Worm (Caenorhabditis elegans) whole organism, L1 larva: ENCODE measurements around the gene cyp-31A3.

Experiments used
- C04F5.9 ChIP-seq: sonication (generic microtip); optimal IDR thresholded peaks from 2 replicates; lab custom pipeline; 2016; ENCODE audit warnings: missing genetic modification characterization, missing compliant biosample characterization
- C34B4.2 ChIP-seq: sonication (generic microtip); optimal IDR thresholded peaks from 2 replicates; lab custom pipeline; 2017; ENCODE audit warnings: mild to moderate bottlenecking, missing genetic modification characterization, missing compliant biosample characterization
- Y116A8C.19 ChIP-seq: sonication (generic microtip); optimal IDR thresholded peaks from 2 replicates; lab custom pipeline; 2016; ENCODE audit warnings: missing compliant biosample characterization, missing genetic modification characterization, borderline replicate concordance
- aha-1 ChIP-seq: fragments of 150-350 bp; optimal IDR thresholded peaks from 2 replicates; lab custom pipeline; 2014; ENCODE audit warnings: missing biosample characterization, missing genetic modification characterization
- alr-1 ChIP-seq: fragments of 200-800 bp; sonication (Bioruptor generic); optimal IDR thresholded peaks from 2 replicates; lab custom pipeline; 2018; ENCODE audit warnings: borderline replicate concordance, mild to moderate bottlenecking, missing genetic modification characterization, missing compliant biosample characterization
- blmp-1 ChIP-seq: fragments of 150-350 bp; optimal IDR thresholded peaks from 2 replicates; lab custom pipeline; 2014; ENCODE audit warnings: missing biosample characterization, missing genetic modification characterization
- ceh-63 ChIP-seq: fragments of 200-800 bp; sonication (Bioruptor generic); optimal IDR thresholded peaks from 2 replicates; lab custom pipeline; 2018; ENCODE audit warnings: mild to moderate bottlenecking, missing genetic modification characterization, missing compliant biosample characterization
- ceh-82 ChIP-seq, 3 experiments: fragments of 150-350 bp in 1 of 3; sonication (generic microtip) in 2 of 3; optimal IDR thresholded peaks; 2 replicates each; lab custom pipeline; 2014 to 2017; ENCODE audit warnings: missing biosample characterization in 3 of 3, missing genetic modification characterization in 3 of 3
- ceh-90 ChIP-seq: sonication (generic microtip); optimal IDR thresholded peaks from 2 replicates; lab custom pipeline; 2016; ENCODE audit warnings: missing genetic modification characterization, missing compliant biosample characterization
- efl-1 ChIP-seq, 4 experiments: fragments of 150-350 bp; optimal IDR thresholded peaks in 3 of 4; peaks in 1 of 4; 1 replicate in 1 of 4; 2 replicates in 3 of 4; lab custom pipeline; 2014; ENCODE audit warnings: missing biosample characterization in 2 of 4, missing genetic modification characterization in 2 of 4, missing genetic modification reagents in 2 of 4
- efl-3 ChIP-seq: fragments of 200-800 bp; sonication (Bioruptor generic); optimal IDR thresholded peaks from 2 replicates; lab custom pipeline; 2018; ENCODE audit warnings: mild to moderate bottlenecking, missing genetic modification characterization, missing compliant biosample characterization
- egl-13 ChIP-seq: sonication (generic microtip); optimal IDR thresholded peaks from 2 replicates; lab custom pipeline; 2016; ENCODE audit warnings: missing genotype, missing genetic modification reagents, missing genetic modification characterization, missing compliant biosample characterization
- fkh-4 ChIP-seq: sonication (generic microtip); optimal IDR thresholded peaks from 2 replicates; lab custom pipeline; 2016; ENCODE audit warnings: missing compliant biosample characterization, missing genetic modification characterization, borderline replicate concordance
- fkh-8 ChIP-seq: sonication (generic microtip); optimal IDR thresholded peaks from 2 replicates; lab custom pipeline; 2016; ENCODE audit warnings: mild to moderate bottlenecking, missing genetic modification characterization, missing compliant biosample characterization
- fos-1 ChIP-seq: fragments of 150-350 bp; optimal IDR thresholded peaks from 2 replicates; lab custom pipeline; 2014; ENCODE audit warnings: missing biosample characterization, missing genetic modification characterization
- grh-1 ChIP-seq: fragments of 200-800 bp; sonication (Bioruptor generic); IDR thresholded peaks from 2 replicates; pipeline ENCODE4 v1.3.6; 2022; ENCODE audit warnings: missing genetic modification reagents, missing genetic modification characterization, missing compliant biosample characterization
- hlh-17 ChIP-seq: fragments of 200-800 bp; sonication (Bioruptor generic); optimal IDR thresholded peaks from 2 replicates; lab custom pipeline; 2018; ENCODE audit warnings: missing genetic modification characterization, mild to moderate bottlenecking, missing compliant biosample characterization, moderate library complexity, borderline replicate concordance
- hlh-4 ChIP-seq: sonication (generic microtip); optimal IDR thresholded peaks from 2 replicates; lab custom pipeline; 2016; ENCODE audit warnings: mild to moderate bottlenecking, missing genetic modification characterization, missing compliant biosample characterization
- lin-13 ChIP-seq: fragments of 150-350 bp; optimal IDR thresholded peaks from 2 replicates; lab custom pipeline; 2014; ENCODE audit warnings: missing biosample characterization, missing genetic modification reagents, missing genetic modification characterization
- lin-14 ChIP-seq: fragments of 200-800 bp; sonication (Bioruptor generic); optimal IDR thresholded peaks from 2 replicates; lab custom pipeline; 2018; ENCODE audit warnings: mild to moderate bottlenecking, missing genetic modification characterization, moderate library complexity, missing compliant biosample characterization
- lin-35 ChIP-seq, 2 experiments: fragments of 150-350 bp; optimal IDR thresholded peaks; 2 replicates each; lab custom pipeline; 2014; ENCODE audit warnings: missing biosample characterization in 2 of 2, missing genetic modification characterization in 2 of 2, missing genetic modification reagents in 2 of 2
- lin-39 ChIP-seq: fragments of 150-350 bp; optimal IDR thresholded peaks from 2 replicates; lab custom pipeline; 2014; ENCODE audit warnings: missing biosample characterization, missing genetic modification reagents, missing genetic modification characterization
- lsy-2 ChIP-seq, 2 experiments: fragments of 150-350 bp; optimal IDR thresholded peaks; 2 replicates each; lab custom pipeline; 2014; ENCODE audit warnings: missing biosample characterization in 2 of 2, missing genetic modification characterization in 2 of 2
- nhr-12 ChIP-seq: sonication (generic microtip); optimal IDR thresholded peaks from 2 replicates; lab custom pipeline; 2017; ENCODE audit warnings: missing biosample characterization, missing genetic modification characterization
- nhr-19 ChIP-seq: fragments of 200-800 bp; sonication (Bioruptor generic); conservative IDR thresholded peaks from 2 replicates; pipeline ENCODE4 v1.3.6; 2022; ENCODE audit warnings: missing genetic modification characterization, missing compliant biosample characterization
- nhr-71 ChIP-seq: sonication (generic microtip); optimal IDR thresholded peaks from 2 replicates; lab custom pipeline; 2016; ENCODE audit warnings: mild to moderate bottlenecking, missing genetic modification characterization, moderate library complexity, missing compliant biosample characterization
- nhr-76 ChIP-seq: sonication (generic microtip); optimal IDR thresholded peaks from 2 replicates; lab custom pipeline; 2017; ENCODE audit warnings: missing biosample characterization, missing genetic modification characterization
- nhr-77 ChIP-seq: fragments of 150-350 bp; optimal IDR thresholded peaks from 2 replicates; lab custom pipeline; 2014; ENCODE audit warnings: missing biosample characterization, missing genetic modification characterization
- nhr-85 ChIP-seq: sonication (generic microtip); peaks from one replicate; lab custom pipeline; 2016; ENCODE audit warnings: missing genetic modification characterization, inconsistent platforms, missing compliant biosample characterization
- nhr-90 ChIP-seq: sonication (generic microtip); optimal IDR thresholded peaks from 2 replicates; lab custom pipeline; 2016; ENCODE audit warnings: mild to moderate bottlenecking, missing genetic modification characterization, missing compliant biosample characterization; ENCODE audit not compliant: poor library complexity
- rnt-1 ChIP-seq: sonication (generic microtip); optimal IDR thresholded peaks from 2 replicates; lab custom pipeline; 2016; ENCODE audit warnings: mild to moderate bottlenecking, missing genetic modification characterization, moderate library complexity, missing compliant biosample characterization
- snpc-4 ChIP-seq: fragments of 150-350 bp; optimal IDR thresholded peaks from 2 replicates; lab custom pipeline; 2014; ENCODE audit warnings: missing biosample characterization, missing genetic modification characterization
- snu-23 ChIP-seq: sonication (generic microtip); optimal IDR thresholded peaks from 2 replicates; lab custom pipeline; 2016; ENCODE audit warnings: missing genetic modification characterization, missing compliant biosample characterization
- sptf-1 ChIP-seq: fragments of 150-350 bp; optimal IDR thresholded peaks from 2 replicates; lab custom pipeline; 2014; ENCODE audit warnings: missing biosample characterization, missing genetic modification characterization
- swsn-7 ChIP-seq: sonication (generic microtip); optimal IDR thresholded peaks from 2 replicates; lab custom pipeline; 2016; ENCODE audit warnings: missing genetic modification characterization, missing compliant biosample characterization
- tlp-1 ChIP-seq: fragments of 150-350 bp; optimal IDR thresholded peaks from 2 replicates; lab custom pipeline; 2014; ENCODE audit warnings: missing biosample characterization, missing genetic modification characterization
- unc-130 ChIP-seq: fragments of 150-350 bp; optimal IDR thresholded peaks from 2 replicates; lab custom pipeline; 2017; ENCODE audit warnings: missing biosample characterization, missing genetic modification characterization, inconsistent platforms
- unc-62 ChIP-seq: fragments of 150-350 bp; optimal IDR thresholded peaks from 2 replicates; lab custom pipeline; 2014; ENCODE audit warnings: missing biosample characterization, missing genetic modification reagents, missing genetic modification characterization
- unc-98 ChIP-seq: fragments of 200-800 bp; sonication (Bioruptor generic); IDR thresholded peaks from 2 replicates; pipeline ENCODE4 v1.3.6; 2022; ENCODE audit warnings: missing genetic modification characterization, missing compliant biosample characterization
- xbp-1 ChIP-seq: sonication (generic microtip); optimal IDR thresholded peaks from 2 replicates; lab custom pipeline; 2016; ENCODE audit warnings: missing genetic modification characterization, missing compliant biosample characterization
- zag-1 ChIP-seq: fragments of 150-350 bp; optimal IDR thresholded peaks from 2 replicates; lab custom pipeline; 2014; ENCODE audit warnings: missing biosample characterization, missing genetic modification characterization
- zip-4 ChIP-seq: fragments of 200-800 bp; sonication (Bioruptor generic); optimal IDR thresholded peaks from 2 replicates; lab custom pipeline; 2018; ENCODE audit warnings: mild to moderate bottlenecking, missing genetic modification characterization, moderate library complexity, missing compliant biosample characterization
- ztf-11 ChIP-seq, 2 experiments: sonication (generic microtip); optimal IDR thresholded peaks; 2 replicates each; lab custom pipeline; 2016 to 2017; ENCODE audit warnings: missing genetic modification characterization in 2 of 2, missing biosample characterization in 1 of 2, missing compliant biosample characterization in 1 of 2

cyp-31A3 gene

DNA sequence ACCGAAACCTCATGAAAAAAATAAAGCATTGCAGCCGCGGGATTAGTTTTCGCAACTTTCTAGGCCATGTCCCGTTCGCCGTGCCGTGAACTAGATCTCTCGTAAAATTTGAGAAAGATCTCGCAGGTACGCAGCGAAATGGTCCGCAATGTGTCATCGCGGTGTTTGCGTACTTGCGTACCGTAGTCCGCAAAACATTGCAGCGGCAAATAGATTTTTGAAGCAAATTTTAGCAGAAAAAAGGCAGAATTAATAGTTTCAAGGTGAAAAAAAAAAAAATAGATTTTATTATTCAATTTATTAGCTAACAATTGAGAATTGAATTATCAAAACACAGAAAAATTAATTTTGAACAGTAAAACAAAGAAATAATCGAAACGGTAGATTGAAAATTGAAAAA, 32.9 kb upstream of the cyp-31A3 start (continued):
- TF ChIP-seq lin-14 (peak; percentile 91), nhr-19 (GFP tag; lab: Robert Waterston, UW) (peak; percentile 100), ceh-82 (tag; optimal IDR thresholded peaks at IDR 0.05; lab: Kevin White, UChicago) (peak; percentile 36 to 44 (median 40)), nhr-90 (peak; percentile 94)

DNA sequence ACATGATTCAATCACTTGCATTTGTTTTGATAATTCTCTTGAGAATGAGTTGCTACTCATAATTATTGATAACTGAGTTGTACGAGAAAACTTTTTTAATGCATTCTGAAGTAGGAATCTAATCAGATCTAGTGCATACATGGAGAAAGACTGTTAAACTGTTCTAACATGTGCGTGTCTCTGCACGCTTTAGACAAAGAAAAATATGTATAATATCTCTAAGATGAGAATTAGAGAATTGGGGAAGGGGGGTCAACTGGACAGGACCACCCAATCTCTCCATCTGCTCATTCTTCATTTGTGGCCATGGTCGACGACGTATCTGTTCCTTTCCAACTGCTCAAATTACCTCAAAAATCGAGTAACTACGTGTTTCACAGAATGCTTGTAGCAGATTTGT, 23.6 kb upstream of the cyp-31A3 start, which contains the start of gene fbxb-78:
Gene fbxb-78, plus strand, starts transcription at position 301 of the 400 bp plus-strand sequence.
- no peak for TF ChIP-seq hlh-4 (tag; lab: Kevin White, UChicago)

DNA sequence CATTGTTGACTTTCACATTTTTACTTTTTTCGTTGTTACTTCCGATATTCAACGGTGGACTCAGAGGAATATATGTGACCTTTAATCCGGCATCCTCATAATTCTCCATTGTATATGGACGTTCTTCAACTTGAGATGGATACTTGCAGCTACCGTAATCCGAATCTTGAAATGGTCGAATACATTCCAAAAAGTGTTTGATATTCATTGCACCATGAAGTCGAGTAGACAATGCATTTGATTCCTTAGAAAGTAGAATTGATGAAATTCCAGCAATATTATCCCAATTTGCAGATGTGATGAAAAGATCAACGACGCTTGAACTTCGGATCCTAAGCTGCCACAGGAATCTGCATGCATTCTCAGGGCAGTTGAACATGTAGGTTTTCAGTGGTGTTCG, 18.4 kb upstream of the cyp-31A3 start:
- TF ChIP-seq nhr-85 (no peak), efl-1 (optimal IDR thresholded peaks at IDR 0.05; lab: Kevin White, UChicago) (no peak), efl-1 (GFP tag; optimal IDR thresholded peaks at IDR 0.05 in 1 of 2; lab: Kevin White, UChicago) (peak in 1 of 2 experiments; percentile 91)
- TF ChIP-seq, all 84 proteins: peak for 1

DNA sequence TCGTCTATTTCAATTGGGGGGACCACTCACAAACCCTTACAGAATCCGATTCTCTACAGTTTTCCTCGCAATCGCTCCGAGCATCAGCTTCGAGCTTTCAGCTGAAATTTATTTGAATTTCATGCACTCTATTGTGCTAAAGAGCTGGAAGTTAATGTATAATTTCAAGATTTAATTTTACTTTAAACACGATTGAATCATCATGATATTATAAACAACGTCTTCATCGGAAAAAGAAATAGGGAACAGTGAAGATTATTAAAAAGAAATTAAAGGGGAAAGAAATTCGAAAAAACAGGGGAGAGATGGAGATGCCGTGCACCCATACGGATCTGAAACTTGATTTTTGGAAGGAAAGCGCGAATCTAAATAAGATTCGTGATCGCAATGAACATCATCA, 16.7 kb upstream of the cyp-31A3 start, which contains the start of gene hoe-1:
Gene hoe-1, minus strand, starts transcription at position 101 of the 400 bp plus-strand sequence.
- no peak for TF ChIP-seq ceh-63 (GFP tag; lab: Kevin White, UChicago)
- TF ChIP-seq zag-1 (tag; lab: Kevin White, UChicago) = no peak
- TF ChIP-seq efl-1 (optimal IDR thresholded peaks at IDR 0.05; lab: Kevin White, UChicago) = no peak
- peak in 1 of 2 experiments; percentile 24 for TF ChIP-seq efl-1 (GFP tag; optimal IDR thresholded peaks at IDR 0.05 in 1 of 2; lab: Kevin White, UChicago)
- no peak for TF ChIP-seq fkh-8 (tag; lab: Kevin White, UChicago)

DNA sequence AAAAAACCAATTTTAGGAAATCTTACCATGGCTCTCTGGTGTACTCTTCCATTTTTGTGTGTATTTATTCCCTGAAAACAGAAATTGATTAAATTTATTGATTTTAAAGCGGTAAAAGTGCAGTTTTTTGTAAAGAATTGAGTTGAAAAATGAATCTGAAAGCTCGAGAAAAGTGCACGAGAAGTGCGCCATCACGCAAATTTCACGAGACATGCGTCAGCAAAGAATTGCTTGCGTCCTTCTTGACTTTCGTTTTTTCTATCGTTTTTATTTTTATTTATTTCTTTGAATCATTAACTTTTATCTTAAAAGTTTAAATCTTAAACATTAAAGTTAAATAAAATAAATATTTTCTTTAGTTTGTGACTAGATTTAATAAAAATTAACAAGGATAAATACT, 15.4 kb upstream of the cyp-31A3 start, which contains the start of gene timm-17B.1:
Gene timm-17B.1, minus strand, starts transcription at position 71 of the 400 bp plus-strand sequence.
- peak; percentile 84 for TF ChIP-seq nhr-71 (tag; lab: Kevin White, UChicago)
- peak; percentile 16 for TF ChIP-seq nhr-77
- TF ChIP-seq grh-1 (GFP tag; lab: Robert Waterston, UW) = peak; percentile 63
- TF ChIP-seq lin-39 (tag; lab: Kevin White, UChicago) = peak; percentile 91
- no peak for TF ChIP-seq unc-98 (GFP tag; lab: Robert Waterston, UW)
- peak; percentile 81 for TF ChIP-seq xbp-1 (tag; lab: Kevin White, UChicago)
- peak; percentile 58 for TF ChIP-seq egl-13 (tag; lab: Kevin White, UChicago)
- TF ChIP-seq efl-3 (GFP tag; lab: Kevin White, UChicago) = no peak
- peak; percentile 78 to 83 for TF ChIP-seq lin-35 (GFP tag; optimal IDR thresholded peaks at IDR 0.05; lab: Kevin White, UChicago)
- TF ChIP-seq hlh-17 = no peak
- no peak for TF ChIP-seq unc-130 (tag; lab: Kevin White, UChicago)
- TF ChIP-seq alr-1 (tag; lab: Kevin White, UChicago) = no peak
- TF ChIP-seq fos-1 (tag; lab: Kevin White, UChicago) = peak; percentile 24
- TF ChIP-seq ceh-63 (GFP tag; lab: Kevin White, UChicago) = no peak
- TF ChIP-seq swsn-7 (tag; lab: Kevin White, UChicago) = peak; percentile 82
- TF ChIP-seq lin-14 = no peak
- TF ChIP-seq Y116A8C.19 = no peak
- TF ChIP-seq nhr-76 (tag; lab: Kevin White, UChicago) = no peak
- no peak for TF ChIP-seq fkh-4 (tag; lab: Kevin White, UChicago)
- peak; percentile 67 for TF ChIP-seq snpc-4 (tag; lab: Kevin White, UChicago)
- no peak for TF ChIP-seq nhr-12 (tag; lab: Kevin White, UChicago)
- peak; percentile 72 to 79 (median 78) for TF ChIP-seq ceh-82 (tag; optimal IDR thresholded peaks at IDR 0.05; lab: Kevin White, UChicago)
- peak in 1 of 2 experiments; percentile 44 for TF ChIP-seq ztf-11 (tag; optimal IDR thresholded peaks at IDR 0.05; lab: Kevin White, UChicago)
- TF ChIP-seq snu-23 (GFP tag; lab: Kevin White, UChicago) = peak; percentile 83
- TF ChIP-seq zip-4 (GFP tag; lab: Kevin White, UChicago) = no peak
- no peak for TF ChIP-seq hlh-4 (tag; lab: Kevin White, UChicago)
- TF ChIP-seq ceh-90 = peak; percentile 34
- TF ChIP-seq C34B4.2 (tag; lab: Kevin White, UChicago) = no peak
- TF ChIP-seq lin-13 (GFP tag; lab: Kevin White, UChicago) = no peak
- TF ChIP-seq fkh-8 (tag; lab: Kevin White, UChicago) = peak; percentile 11
- no peak for TF ChIP-seq blmp-1 (tag; lab: Kevin White, UChicago)
- TF ChIP-seq tlp-1 = no peak
- no peak for TF ChIP-seq sptf-1 (tag; lab: Kevin White, UChicago)
- peak; percentile 96 for TF ChIP-seq lsy-2 (tag; optimal IDR thresholded peaks at IDR 0.05; lab: Kevin White, UChicago)
- peak; percentile 5 for TF ChIP-seq C04F5.9
- TF ChIP-seq unc-62 (GFP tag; lab: Kevin White, UChicago) = no peak
- no peak for TF ChIP-seq aha-1 (tag; lab: Kevin White, UChicago)
- peak; percentile 80 for TF ChIP-seq rnt-1 (tag; lab: Kevin White, UChicago)
